Fruit fly (Drosophila melanogaster): Measurements from ENCODE around the gene CG8112.

CG8112 gene

DNA sequence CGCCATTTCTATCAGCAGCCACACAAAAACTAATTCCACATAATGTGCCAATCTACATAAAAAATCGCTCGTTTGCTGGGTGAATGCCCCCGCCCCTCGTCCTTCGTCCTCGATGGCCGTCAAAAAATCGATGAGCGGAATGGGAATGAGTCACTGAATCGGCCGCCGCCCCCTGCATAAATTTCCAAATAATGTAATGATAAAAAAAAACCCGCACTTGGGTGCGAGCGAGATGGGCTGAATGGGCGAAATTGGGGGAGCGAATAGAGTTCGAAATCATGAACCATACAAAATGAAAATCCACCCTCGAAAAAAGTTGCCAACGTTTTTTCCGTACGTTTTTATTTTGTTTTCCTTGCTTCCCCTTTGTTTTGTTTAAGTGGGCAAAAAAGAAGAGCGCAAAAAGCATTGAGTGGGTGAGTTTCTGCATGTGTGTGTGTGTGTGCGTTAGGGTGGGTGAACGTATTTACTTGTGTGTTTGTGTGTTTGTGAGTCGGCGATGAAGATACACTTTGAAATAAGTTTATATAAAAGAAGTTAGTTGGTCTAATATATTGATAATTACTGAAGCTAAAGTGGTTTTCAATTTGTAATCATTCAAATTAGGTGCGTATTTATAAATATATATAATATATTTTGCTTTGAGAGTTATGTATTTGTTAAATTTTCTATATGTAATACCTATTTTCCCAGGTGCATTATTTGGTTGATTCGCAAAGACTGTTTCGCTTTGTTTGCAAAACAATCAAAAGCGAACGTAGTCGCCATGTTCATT, 7.2 kb upstream of the CG8112 start (continued):
- TF ChIP-seq salr (GFP tag; optimal IDR thresholded peaks at IDR 0.05) (no peak), CG6276 (GFP tag; optimal IDR thresholded peaks at IDR 0.05) (peak; percentile 31), svp (GFP tag) (peak; percentile 12), Sox14 (GFP tag; optimal IDR thresholded peaks at IDR 0.05) (no peak), CG10669 (GFP tag; optimal IDR thresholded peaks at IDR 0.05) (peak; percentile 47), dsx (GFP tag; optimal IDR thresholded peaks at IDR 0.05; ENCODE audit: poor library complexity, severe bottlenecking) (no peak), Eip78C (GFP tag) (no peak), fd59A (GFP tag; optimal IDR thresholded peaks at IDR 0.05) (no peak), Ets21C (GFP tag; optimal IDR thresholded peaks at IDR 0.05) (no peak), Eip75B (GFP tag; optimal IDR thresholded peaks at IDR 0.05) (no peak), CG3032 (tag; optimal IDR thresholded peaks at IDR 0.05) (peak; percentile 44), acj6 (GFP tag; optimal IDR thresholded peaks at IDR 0.05) (no peak), CG10631 (GFP tag; optimal IDR thresholded peaks at IDR 0.05) (no peak), vri (GFP tag; optimal IDR thresholded peaks at IDR 0.05) (peak; percentile 6), Met (GFP tag; optimal IDR thresholded peaks at IDR 0.05) (no peak), CG31627 (GFP tag; optimal IDR thresholded peaks at IDR 0.05) (no peak), Gug (GFP tag; IDR thresholded peaks at IDR 0.05) (no peak), CG11762 (GFP tag; optimal IDR thresholded peaks at IDR 0.05; ENCODE audit: insufficient read depth) (no peak), esn (GFP tag; optimal IDR thresholded peaks at IDR 0.05) (no peak), OdsH (GFP tag; optimal IDR thresholded peaks at IDR 0.05) (no peak), topi (GFP tag; optimal IDR thresholded peaks at IDR 0.05) (no peak), CG6792 (GFP tag; optimal IDR thresholded peaks at IDR 0.05) (no peak), cyc (GFP tag; optimal IDR thresholded peaks at IDR 0.05) (no peak), CG15336 (GFP tag; IDR thresholded peaks at IDR 0.05) (no peak), Lpt (GFP tag; optimal IDR thresholded peaks at IDR 0.05) (no peak), CG3919 (GFP tag; optimal IDR thresholded peaks at IDR 0.05) (peak; percentile 17), Hr4 (GFP tag; optimal IDR thresholded peaks at IDR 0.05) (no peak), CG6854 (GFP tag; optimal IDR thresholded peaks at IDR 0.05) (no peak), fkh (GFP tag; optimal IDR thresholded peaks at IDR 0.05) (no peak), achi (GFP tag; optimal IDR thresholded peaks at IDR 0.05) (no peak), dac (GFP tag; optimal IDR thresholded peaks at IDR 0.05) (no peak), Hr39 (GFP tag; optimal IDR thresholded peaks at IDR 0.05) (no peak), CG6163 (GFP tag; IDR thresholded peaks at IDR 0.05) (peak; percentile 68; the same call in 2 of the 3 replicates), Ets96B (tag; optimal IDR thresholded peaks at IDR 0.05) (peak; percentile 43), CG8632 (GFP tag; optimal IDR thresholded peaks at IDR 0.05) (peak; percentile 6), spab (GFP tag; optimal IDR thresholded peaks at IDR 0.05) (peak; percentile 46)

DNA sequence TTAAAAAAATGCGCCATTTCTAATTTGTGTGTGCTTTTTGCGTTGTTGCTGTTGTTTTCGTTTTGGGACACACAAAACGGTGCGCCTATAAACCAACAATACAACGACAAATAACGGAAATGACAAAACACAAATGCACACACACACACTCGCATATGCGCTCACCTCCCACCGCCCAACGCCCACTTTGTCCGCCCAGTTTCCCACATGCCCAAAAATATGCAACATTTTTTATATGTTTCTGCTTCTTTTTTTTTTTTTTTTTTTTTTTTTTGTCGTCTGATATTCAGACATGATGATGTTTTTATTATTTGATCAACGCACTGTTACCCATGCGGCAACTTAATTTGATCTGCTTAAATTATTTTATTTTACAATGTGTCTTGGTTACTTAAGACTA, 5.6 kb upstream of the CG8112 start:
- no peak for TF ChIP-seq CG8119 (GFP tag; IDR thresholded peaks at IDR 0.05)
- peak; percentile 84 for TF ChIP-seq CG6163 (GFP tag; IDR thresholded peaks at IDR 0.05)
- peak; percentile 9 for TF ChIP-seq achi (GFP tag; optimal IDR thresholded peaks at IDR 0.05)
- TF ChIP-seq Ets96B (tag; optimal IDR thresholded peaks at IDR 0.05), result peak; percentile 9
- TF ChIP-seq CG16779 (tag; optimal IDR thresholded peaks at IDR 0.05), result no peak
- no peak for TF ChIP-seq Eip93F (GFP tag; optimal IDR thresholded peaks at IDR 0.05)
- no peak for TF ChIP-seq Met (GFP tag; optimal IDR thresholded peaks at IDR 0.05)
- TF ChIP-seq CG11762 (GFP tag; optimal IDR thresholded peaks at IDR 0.05; ENCODE audit: insufficient read depth), result no peak
